Fruit fly (Drosophila melanogaster) whole organism, embryonic: Measurements from ENCODE around the gene dally.

Experiments used
- Adf1 ChIP-seq: fragments of 200-800 bp; sonication (Bioruptor generic); IDR thresholded peaks from 2 replicates; pipeline ENCODE4 v1.3.6; 2022; ENCODE audit warnings: missing biosample characterization, missing genetic modification characterization
- CG10147 ChIP-seq: fragments of 200-800 bp; sonication (Bioruptor generic); optimal IDR thresholded peaks from 2 replicates; lab custom pipeline; 2019; ENCODE audit warnings: missing biosample characterization, mild to moderate bottlenecking, missing genetic modification characterization, moderate library complexity
- CG10543 ChIP-seq: fragments of 200-800 bp; sonication (Bioruptor generic); optimal IDR thresholded peaks from 3 replicates; lab custom pipeline; 2017; ENCODE audit warnings: missing biosample characterization, mild to moderate bottlenecking, missing genetic modification characterization, moderate library complexity
- CG11085 ChIP-seq: fragments of 200-800 bp; sonication (Bioruptor generic); IDR thresholded peaks from 2 replicates; pipeline ENCODE4 v1.3.6; 2022; ENCODE audit warnings: missing biosample characterization, missing genetic modification characterization
- CG12744 ChIP-seq: fragments of 200-800 bp; sonication (Bioruptor generic); optimal IDR thresholded peaks from 2 replicates; lab custom pipeline; 2016; ENCODE audit warnings: missing biosample characterization, missing genetic modification characterization
- CG13894 ChIP-seq: fragments of 200-800 bp; sonication (Bioruptor generic); optimal IDR thresholded peaks from 3 replicates; lab custom pipeline; 2018; ENCODE audit warnings: missing biosample characterization, mild to moderate bottlenecking, missing genetic modification characterization, moderate library complexity
- CG15696 ChIP-seq: fragments of 200-800 bp; sonication (Bioruptor generic); optimal IDR thresholded peaks from 2 replicates; lab custom pipeline; 2019; ENCODE audit warnings: missing biosample characterization, mild to moderate bottlenecking, missing genetic modification characterization, moderate library complexity
- CG17361 ChIP-seq: fragments of 200-800 bp; sonication (Bioruptor generic); IDR thresholded peaks from 3 replicates; pipeline ENCODE4 v1.3.6; 2022; ENCODE audit warnings: missing biosample characterization, missing genetic modification characterization
- CG18599 ChIP-seq: fragments of 200-800 bp; sonication (Bioruptor generic); optimal IDR thresholded peaks from 3 replicates; lab custom pipeline; 2017; ENCODE audit warnings: missing biosample characterization, missing genetic modification characterization, mild to moderate bottlenecking, moderate library complexity, missing genetic modification reagents
- CG2889 ChIP-seq: fragments of 200-800 bp; sonication (Bioruptor generic); IDR thresholded peaks from 3 replicates; pipeline ENCODE4 v1.3.6; 2022; ENCODE audit warnings: missing biosample characterization, missing genetic modification characterization
- CG32532 ChIP-seq: fragments of 200-800 bp; sonication (Bioruptor generic); IDR thresholded peaks from 2 replicates; pipeline ENCODE4 v1.3.6; 2022; ENCODE audit warnings: missing biosample characterization, missing genetic modification characterization
- CG34376 ChIP-seq: fragments of 200-800 bp; sonication (Bioruptor generic); optimal IDR thresholded peaks from 2 replicates; lab custom pipeline; 2018; ENCODE audit warnings: missing biosample characterization, mild to moderate bottlenecking, missing genetic modification characterization
- CG3847 ChIP-seq: fragments of 200-800 bp; sonication (Bioruptor generic); IDR thresholded peaks from 2 replicates; pipeline ENCODE4 v1.3.6; 2022; ENCODE audit warnings: missing biosample characterization, missing genetic modification characterization
- CG42726 ChIP-seq: fragments of 200-800 bp; sonication (Bioruptor generic); IDR thresholded peaks from 2 replicates; pipeline ENCODE4 v1.3.6; 2022; ENCODE audit warnings: missing biosample characterization, missing genetic modification characterization; ENCODE audit not compliant: partially characterized antibody
- CG4328 ChIP-seq: fragments of 200-800 bp; sonication (Bioruptor generic); optimal IDR thresholded peaks from 3 replicates; lab custom pipeline; 2017; ENCODE audit warnings: missing biosample characterization, missing genetic modification reagents, missing genetic modification characterization
- CG5245 ChIP-seq: fragments of 200-800 bp; sonication (Bioruptor generic); optimal IDR thresholded peaks from 3 replicates; lab custom pipeline; 2016; ENCODE audit warnings: missing biosample characterization, missing genetic modification characterization
- CG6854 ChIP-seq: fragments of 200-800 bp; sonication (Bioruptor generic); optimal IDR thresholded peaks from 3 replicates; lab custom pipeline; 2017; ENCODE audit warnings: missing biosample characterization, mild to moderate bottlenecking, missing genetic modification characterization
- CG7372 ChIP-seq: fragments of 200-800 bp; sonication (Bioruptor generic); IDR thresholded peaks from 2 replicates; pipeline ENCODE4 v1.3.6; 2022; ENCODE audit warnings: missing biosample characterization, missing genetic modification characterization
- CG9932 ChIP-seq: fragments of 200-800 bp; sonication (Bioruptor generic); IDR thresholded peaks from 2 replicates; pipeline ENCODE4 v1.3.6; 2022; ENCODE audit warnings: missing biosample characterization, missing genetic modification characterization
- CHES-1-like ChIP-seq: fragments of 200-800 bp; sonication (Bioruptor generic); optimal IDR thresholded peaks from 2 replicates; lab custom pipeline; 2016; ENCODE audit warnings: missing biosample characterization, missing genetic modification characterization
- Drgx ChIP-seq: fragments of 200-800 bp; sonication (Bioruptor generic); IDR thresholded peaks from 2 replicates; pipeline ENCODE4 v1.3.6; 2022; ENCODE audit warnings: missing biosample characterization, missing genetic modification characterization
- HLH4C ChIP-seq: fragments of 200-800 bp; sonication (Bioruptor generic); IDR thresholded peaks from 3 replicates; pipeline ENCODE4 v1.3.6; 2022; ENCODE audit warnings: missing biosample characterization, missing genetic modification characterization; ENCODE audit not compliant: partially characterized antibody
- HLH54F ChIP-seq: fragments of 200-800 bp; sonication (Bioruptor generic); optimal IDR thresholded peaks from 3 replicates; lab custom pipeline; 2016; ENCODE audit warnings: missing biosample characterization, missing genetic modification characterization
- HmgD ChIP-seq: fragments of 200-800 bp; sonication (Bioruptor generic); optimal IDR thresholded peaks from 3 replicates; lab custom pipeline; 2016; ENCODE audit warnings: missing biosample characterization, missing genetic modification characterization
- Hmr ChIP-seq: fragments of 200-800 bp; sonication (Bioruptor generic); optimal IDR thresholded peaks from 3 replicates; lab custom pipeline; 2017; ENCODE audit warnings: mild to moderate bottlenecking, missing biosample characterization, missing genetic modification reagents, missing genetic modification characterization
- Hr51 ChIP-seq, 2 experiments: fragments of 200-800 bp; sonication (Bioruptor generic); optimal IDR thresholded peaks; 2 replicates in 1 of 2; 3 replicates in 1 of 2; lab custom pipeline; 2016 to 2018; ENCODE audit warnings: missing biosample characterization in 2 of 2, missing genetic modification characterization in 2 of 2, mild to moderate bottlenecking in 1 of 2, moderate library complexity in 1 of 2
- Oli ChIP-seq: fragments of 200-800 bp; sonication (Bioruptor generic); optimal IDR thresholded peaks from 2 replicates; lab custom pipeline; 2018; ENCODE audit warnings: missing biosample characterization, mild to moderate bottlenecking, missing genetic modification characterization, moderate library complexity
- Scr ChIP-seq: fragments of 200-800 bp; sonication (Bioruptor generic); IDR thresholded peaks from 2 replicates; pipeline ENCODE4 v1.3.6; 2022; ENCODE audit warnings: missing biosample characterization, missing genetic modification characterization; ENCODE audit not compliant: partially characterized antibody
- Xrp1 ChIP-seq: fragments of 200-800 bp; sonication (Bioruptor generic); IDR thresholded peaks from 2 replicates; pipeline ENCODE4 v1.3.6; 2022; ENCODE audit warnings: missing biosample characterization, missing genetic modification characterization
- bbx ChIP-seq: fragments of 200-800 bp; sonication (Bioruptor generic); IDR thresholded peaks from 2 replicates; pipeline ENCODE4 v1.3.6; 2022; ENCODE audit warnings: missing biosample characterization, missing genetic modification characterization; ENCODE audit not compliant: partially characterized antibody
- crol ChIP-seq: fragments of 200-800 bp; sonication (Bioruptor generic); IDR thresholded peaks from 2 replicates; pipeline ENCODE4 v1.3.6; 2022; ENCODE audit warnings: missing biosample characterization, missing genetic modification characterization
- cwo ChIP-seq: fragments of 200-800 bp; sonication (Bioruptor generic); optimal IDR thresholded peaks from 3 replicates; lab custom pipeline; 2017; ENCODE audit warnings: missing biosample characterization, missing genetic modification characterization, mild to moderate bottlenecking, moderate library complexity, missing genetic modification reagents
- dmrt11E ChIP-seq: fragments of 200-800 bp; sonication (Bioruptor generic); optimal IDR thresholded peaks from 3 replicates; lab custom pipeline; 2018; ENCODE audit warnings: missing biosample characterization, mild to moderate bottlenecking, missing genetic modification characterization, moderate library complexity
- fru ChIP-seq: fragments of >200 bp; optimal IDR thresholded peaks from 2 replicates; lab custom pipeline; 2017
- ftz-f1 ChIP-seq: fragments of 200-800 bp; sonication (Bioruptor generic); optimal IDR thresholded peaks from 2 replicates; lab custom pipeline; 2016; ENCODE audit warnings: missing biosample characterization, missing genetic modification characterization
- gsb ChIP-seq: fragments of 200-800 bp; sonication (Bioruptor generic); IDR thresholded peaks from 2 replicates; pipeline ENCODE4 v1.3.6; 2022; ENCODE audit warnings: missing biosample characterization, missing genetic modification characterization
- lab ChIP-seq: fragments of 200-800 bp; sonication (Bioruptor generic); optimal IDR thresholded peaks from 3 replicates; lab custom pipeline; 2017; ENCODE audit warnings: missing biosample characterization, missing genetic modification characterization, mild to moderate bottlenecking, moderate library complexity, missing genetic modification reagents
- lilli ChIP-seq: fragments of 200-800 bp; sonication (Bioruptor generic); optimal IDR thresholded peaks from 3 replicates; lab custom pipeline; 2016; ENCODE audit warnings: missing biosample characterization, missing genetic modification characterization
- lov ChIP-seq, 2 experiments: fragments of 200-800 bp in 1 of 2; fragments of >200 bp in 1 of 2; sonication (Bioruptor generic) in 1 of 2; IDR thresholded peaks in 1 of 2; optimal IDR thresholded peaks in 1 of 2; 2 replicates in 1 of 2; 3 replicates in 1 of 2; pipeline versions ENCODE4 v1.3.6 to Lab custom; 2017 to 2022; ENCODE audit warnings: missing biosample characterization in 1 of 2, missing genetic modification characterization in 1 of 2
- phol ChIP-seq: fragments of 200-800 bp; sonication (Bioruptor generic); optimal IDR thresholded peaks from 3 replicates; lab custom pipeline; 2018; ENCODE audit warnings: missing biosample characterization, mild to moderate bottlenecking, missing genetic modification characterization, moderate library complexity
- pros ChIP-seq: fragments of 200-800 bp; sonication (Bioruptor generic); optimal IDR thresholded peaks from 3 replicates; lab custom pipeline; 2019; ENCODE audit warnings: missing biosample characterization, mild to moderate bottlenecking, missing genetic modification characterization, moderate library complexity
- psq ChIP-seq: fragments of 200-800 bp; sonication (Bioruptor generic); optimal IDR thresholded peaks from 2 replicates; lab custom pipeline; 2017; ENCODE audit warnings: missing biosample characterization, missing genetic modification characterization
- slp2 ChIP-seq: fragments of 200-800 bp; sonication (Bioruptor generic); optimal IDR thresholded peaks from 2 replicates; lab custom pipeline; 2016; ENCODE audit warnings: missing biosample characterization, missing genetic modification characterization
- stc ChIP-seq: fragments of 200-800 bp; sonication (Bioruptor generic); IDR thresholded peaks from 2 replicates; pipeline ENCODE4 v1.3.6; 2022; ENCODE audit warnings: missing biosample characterization, missing genetic modification characterization
- tll ChIP-seq, 2 experiments: fragments of 200-800 bp in 1 of 2; fragments of >200 bp in 1 of 2; sonication (Bioruptor generic) in 1 of 2; optimal IDR thresholded peaks; 2 replicates each; lab custom pipeline; 2017 to 2019; ENCODE audit warnings: missing biosample characterization in 2 of 2, missing genetic modification characterization in 2 of 2, mild to moderate bottlenecking in 1 of 2, moderate library complexity in 1 of 2
- tx ChIP-seq: fragments of 200-800 bp; sonication (Bioruptor generic); optimal IDR thresholded peaks from 2 replicates; lab custom pipeline; 2016; ENCODE audit warnings: missing biosample characterization, missing genetic modification characterization
- wor ChIP-seq: fragments of 200-800 bp; sonication (Bioruptor generic); IDR thresholded peaks from 2 replicates; pipeline ENCODE4 v1.3.6; 2022; ENCODE audit warnings: missing biosample characterization, missing genetic modification characterization
- zen2 ChIP-seq: fragments of 200-800 bp; sonication (Bioruptor generic); IDR thresholded peaks from 3 replicates; pipeline ENCODE4 v1.3.6; 2022; ENCODE audit warnings: missing biosample characterization, missing genetic modification characterization; ENCODE audit not compliant: partially characterized antibody
- zfh1 ChIP-seq: fragments of 200-800 bp; sonication (Bioruptor generic); IDR thresholded peaks from 3 replicates; pipeline ENCODE4 v1.3.6; 2022; ENCODE audit warnings: missing biosample characterization, missing genetic modification characterization

The dally gene

DNA sequence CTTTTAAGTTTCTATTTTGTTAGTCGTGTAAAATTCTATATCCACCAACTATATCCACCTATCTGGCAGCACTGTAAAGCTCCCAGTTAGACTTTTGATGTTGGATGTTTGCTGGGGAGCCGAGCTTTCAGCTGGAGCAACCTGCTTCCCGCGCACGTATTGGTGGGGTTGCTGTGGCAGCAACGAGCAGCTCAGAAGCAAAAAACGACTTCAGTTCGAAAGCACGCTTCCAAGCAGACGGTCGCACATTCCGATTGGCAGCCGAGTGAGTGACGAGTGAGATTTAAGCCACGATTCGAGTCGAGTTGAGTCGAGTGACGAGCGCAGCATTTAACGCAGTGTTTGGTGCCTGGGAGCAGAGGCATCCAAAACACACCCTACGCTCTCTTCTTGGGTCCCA, 85.0 kb downstream of the dally start, which contains the start of the genes Tsp66E and mfr (continued):
- peak; percentile 21 for TF ChIP-seq CG34376 (GFP tag; lab: Kevin White, UChicago)
- TF ChIP-seq CG5245 (GFP tag; lab: Kevin White, UChicago) = no peak
- TF ChIP-seq CG2889 (GFP tag; lab: Robert Waterston, UW) = no peak
- TF ChIP-seq cwo (GFP tag; lab: Kevin White, UChicago) = peak; percentile 28
- TF ChIP-seq pros (GFP tag; lab: Kevin White, UChicago) = no peak
- TF ChIP-seq Xrp1 (GFP tag; lab: Robert Waterston, UW) = no peak
- TF ChIP-seq HLH4C (GFP tag; lab: Robert Waterston, UW) = no peak
- TF ChIP-seq stc (GFP tag; lab: Robert Waterston, UW) = peak; percentile 47; the same call in 1 of the 2 replicates
- no peak for TF ChIP-seq Scr (GFP tag; lab: Robert Waterston, UW)
- TF ChIP-seq CG15696 = no peak
- TF ChIP-seq bbx (GFP tag; lab: Robert Waterston, UW) = peak; percentile 53; the same call in 1 of the 2 replicates
- TF ChIP-seq CG42726 = 0 out of 2 replicates have a peak, but pooled peaks have one; percentile 16
- no peak for TF ChIP-seq CG4328 (GFP tag; lab: Kevin White, UChicago)
- TF ChIP-seq zfh1 (GFP tag; lab: Robert Waterston, UW) = peak; percentile 28; the same call in 1 of the 3 replicates
- peak; percentile 31 for TF ChIP-seq Hmr (GFP tag; lab: Kevin White, UChicago)
- peak; percentile 35; the same call in 1 of the 2 replicates for TF ChIP-seq Drgx (GFP tag; lab: Robert Waterston, UW)
- no peak for TF ChIP-seq dmrt11E (tag; lab: Kevin White, UChicago)
- TF ChIP-seq HmgD (GFP tag; lab: Kevin White, UChicago) = no peak
- peak; percentile 30; the same call in 1 of the 2 replicates for TF ChIP-seq CG9932 (GFP tag; lab: Robert Waterston, UW)
- TF ChIP-seq gsb = no peak
- peak; percentile 64 for TF ChIP-seq CG10543 (GFP tag; lab: Kevin White, UChicago)
- TF ChIP-seq Oli (tag; lab: Kevin White, UChicago) = no peak
- no peak for TF ChIP-seq psq (GFP tag; lab: Kevin White, UChicago)
- TF ChIP-seq CG18599 (GFP tag; lab: Kevin White, UChicago) = peak; percentile 46
- TF ChIP-seq ftz-f1 (GFP tag; lab: Kevin White, UChicago) = peak; percentile 20
- peak; percentile 46; the same call in 1 of the 3 replicates for TF ChIP-seq zen2
- no peak for TF ChIP-seq CHES-1-like (GFP tag; lab: Kevin White, UChicago)
- no peak for TF ChIP-seq CG10147 (GFP tag; lab: Kevin White, UChicago)
- TF ChIP-seq Hr51 (GFP tag; optimal IDR thresholded peaks at IDR 0.05; lab: Kevin White, UChicago) = peak; percentile 15 to 85
- no peak for TF ChIP-seq CG3847 (GFP tag; lab: Robert Waterston, UW)
- 0 out of 2 replicates have a peak, but pooled peaks have one; percentile 46 for TF ChIP-seq crol
- no peak for TF ChIP-seq phol (tag; lab: Kevin White, UChicago)
- TF ChIP-seq lab (GFP tag; lab: Kevin White, UChicago) = peak; percentile 7
- no peak for TF ChIP-seq HLH54F (GFP tag; lab: Kevin White, UChicago)
- peak; percentile 62 for TF ChIP-seq CG13894
- TF ChIP-seq lilli = peak; percentile 10
- no peak for TF ChIP-seq CG7372 (GFP tag; lab: Robert Waterston, UW)
- TF ChIP-seq Adf1 (GFP tag; lab: Robert Waterston, UW) = peak; percentile 50; the same call in 1 of the 2 replicates
- no peak for TF ChIP-seq slp2
- no peak for TF ChIP-seq tx (GFP tag; lab: Kevin White, UChicago)
- no peak for TF ChIP-seq CG12744 (GFP tag; lab: Kevin White, UChicago)
- TF ChIP-seq tll (GFP tag; optimal IDR thresholded peaks at IDR 0.05; lab: Kevin White, UChicago) = no peak
- TF ChIP-seq fru = no peak
- peak; percentile 39 for TF ChIP-seq CG6854 (GFP tag; lab: Kevin White, UChicago)
- TF ChIP-seq wor (GFP tag; lab: Robert Waterston, UW) = no peak
- peak; percentile 42; the same call in 1 of the 2 replicates for TF ChIP-seq CG32532 (GFP tag; lab: Robert Waterston, UW)
- no peak for TF ChIP-seq lov (optimal IDR thresholded peaks at IDR 0.05; lab: Kevin White, UChicago)
- TF ChIP-seq lov (GFP tag; IDR thresholded peaks at IDR 0.05; lab: Robert Waterston, UW) = peak; percentile 72; the same call in 1 of the 3 replicates
- no peak for TF ChIP-seq CG17361 (GFP tag; lab: Robert Waterston, UW)
- TF ChIP-seq CG11085 (GFP tag; lab: Robert Waterston, UW) = no peak
